Fruit fly (Drosophila melanogaster): ENCODE results near the gene Mkrn1.

Mkrn1 gene

DNA sequence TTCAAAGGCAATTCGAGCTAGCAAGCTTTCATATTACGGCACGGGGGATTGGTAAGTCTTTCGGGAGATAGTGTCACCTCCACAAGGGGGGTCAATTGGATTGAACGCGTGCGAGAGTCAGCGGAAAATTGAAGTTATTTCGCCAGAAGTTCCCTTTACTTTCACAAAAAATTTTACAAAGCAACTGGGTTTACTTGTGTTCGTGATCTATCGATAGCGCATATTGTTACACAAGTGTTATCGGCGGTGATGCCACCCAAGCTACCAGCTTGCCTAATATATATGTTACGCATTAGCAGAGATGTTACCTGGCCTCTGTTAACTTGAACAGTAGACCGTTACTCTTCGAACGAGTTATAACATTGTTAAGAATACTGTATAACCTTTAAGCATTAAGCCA is 21.2 kb upstream of the Mkrn1 start, which contains the start of gene Wnk (continued):
- TF ChIP-seq mld (GFP tag; IDR thresholded peaks at IDR 0.05; ENCODE audit: partially characterized antibody) (0 out of 3 replicates have a peak, but pooled peaks have one; percentile 62), CG1647 (GFP tag; optimal IDR thresholded peaks at IDR 0.05) (no peak), hb (GFP tag; IDR thresholded peaks at IDR 0.05; ENCODE audit: partially characterized antibody) (0 out of 3 replicates have a peak, but pooled peaks have one; percentile 39), ato (GFP tag; IDR thresholded peaks at IDR 0.05; ENCODE audit: partially characterized antibody) (peak; percentile 72), CG3163 (GFP tag; optimal IDR thresholded peaks at IDR 0.05) (no peak), B-H2 (GFP tag; optimal IDR thresholded peaks at IDR 0.05) (no peak), jumu (GFP tag; optimal IDR thresholded peaks at IDR 0.05) (no peak), pfk (GFP tag; optimal IDR thresholded peaks at IDR 0.05) (no peak), CG17186 (GFP tag; optimal IDR thresholded peaks at IDR 0.05) (peak; percentile 35), pan (optimal IDR thresholded peaks at IDR 0.05) (no peak), pan (GFP tag; optimal IDR thresholded peaks at IDR 0.05 in 1 of 2, IDR thresholded peaks at IDR 0.05 in 1 of 2) (no peak), CG12071 (GFP tag; optimal IDR thresholded peaks at IDR 0.05) (no peak), CG1792 (GFP tag; optimal IDR thresholded peaks at IDR 0.05) (no peak), CG4328 (GFP tag; optimal IDR thresholded peaks at IDR 0.05) (no peak), Lhr (GFP tag; optimal IDR thresholded peaks at IDR 0.05) (no peak), CG11085 (GFP tag; IDR thresholded peaks at IDR 0.05) (no peak), bsh (GFP tag; optimal IDR thresholded peaks at IDR 0.05) (no peak), CG33557 (GFP tag; optimal IDR thresholded peaks at IDR 0.05) (no peak), CG18599 (GFP tag; optimal IDR thresholded peaks at IDR 0.05) (no peak), CG2129 (GFP tag; IDR thresholded peaks at IDR 0.05; ENCODE audit: partially characterized antibody) (0 out of 2 replicates have a peak, but pooled peaks have one; percentile 35), salm (tag; optimal IDR thresholded peaks at IDR 0.05) (no peak), psq (GFP tag; optimal IDR thresholded peaks at IDR 0.05) (no peak), CG8765 (GFP tag; IDR thresholded peaks at IDR 0.05) (no peak), CG6689 (GFP tag; IDR thresholded peaks at IDR 0.05) (no peak), HmgZ (tag; optimal IDR thresholded peaks at IDR 0.05) (peak; percentile 30), Pdp1 (GFP tag; optimal IDR thresholded peaks at IDR 0.05) (peak in 1 of 2 experiments; percentile 100), CG14860 (GFP tag; IDR thresholded peaks at IDR 0.05; ENCODE audit: partially characterized antibody) (peak; percentile 72), Trl (optimal IDR thresholded peaks at IDR 0.05) (no peak), Trl (GFP tag; optimal IDR thresholded peaks at IDR 0.05) (no peak), CG18476 (GFP tag; optimal IDR thresholded peaks at IDR 0.05) (no peak), CG15696 (tag; optimal IDR thresholded peaks at IDR 0.05) (no peak), wek (GFP tag; optimal IDR thresholded peaks at IDR 0.05) (no peak), CG33213 (GFP tag; optimal IDR thresholded peaks at IDR 0.05) (no peak), knrl (GFP tag; IDR thresholded peaks at IDR 0.05; ENCODE audit: partially characterized antibody) (peak; percentile 71), Taf1 (GFP tag; IDR thresholded peaks at IDR 0.05) (no peak), z (GFP tag; IDR thresholded peaks at IDR 0.05) (no peak), CG14710 (tag; optimal IDR thresholded peaks at IDR 0.05) (no peak), E2f2 (GFP tag; IDR thresholded peaks at IDR 0.05) (peak; percentile 30; the same call in 1 of the 2 replicates), CG30020 (tag; optimal IDR thresholded peaks at IDR 0.05) (peak; percentile 36), CG15479 (GFP tag; optimal IDR thresholded peaks at IDR 0.05) (no peak), sna (GFP tag; IDR thresholded peaks at IDR 0.05; ENCODE audit: partially characterized antibody) (peak; percentile 75), CG3726 (GFP tag; IDR thresholded peaks at IDR 0.05) (no peak), MESR4 (GFP tag; optimal IDR thresholded peaks at IDR 0.05) (peak; percentile 89), CG8388 (GFP tag; optimal IDR thresholded peaks at IDR 0.05) (no peak), unc-4 (GFP tag; IDR thresholded peaks at IDR 0.05; ENCODE audit: partially characterized antibody) (peak; percentile 81), Deaf1 (tag; optimal IDR thresholded peaks at IDR 0.05) (no peak), CG42726 (GFP tag; IDR thresholded peaks at IDR 0.05; ENCODE audit: partially characterized antibody) (peak; percentile 34; the same call in 1 of the 2 replicates), Ets65A (GFP tag) (no peak), insv (GFP tag; optimal IDR thresholded peaks at IDR 0.05) (no peak), fd102C (GFP tag; optimal IDR thresholded peaks at IDR 0.05) (no peak)

Measured in whole organism, embryonic.